Fruit fly (Drosophila melanogaster): ENCODE results near the gene Cyp6d5.

- TF ChIP-seq h (optimal IDR thresholded peaks at IDR 0.05) (no peak), insv (optimal IDR thresholded peaks at IDR 0.05) (no peak), Sin3A (optimal IDR thresholded peaks at IDR 0.05) (no peak)
Observed at dm6 chr3R:13989453-13989852, 39.6 kb upstream of the Cyp6d5 start.
